Worm (Caenorhabditis elegans) whole organism, late embryonic: ENCODE results near the gene F28A10.7.

Experiments used
- C38D4.7 ChIP-seq: fragments of 200-800 bp; sonication (Bioruptor generic); optimal IDR thresholded peaks from 2 replicates; lab custom pipeline; 2018; ENCODE audit warnings: mild to moderate bottlenecking, missing genetic modification characterization, moderate library complexity, missing compliant biosample characterization
- K02D7.2 ChIP-seq: sonication (generic microtip); optimal IDR thresholded peaks from 2 replicates; lab custom pipeline; 2017; ENCODE audit warnings: mild to moderate bottlenecking, missing genetic modification characterization, missing compliant biosample characterization
- K09A11.1 ChIP-seq: sonication (generic microtip); optimal IDR thresholded peaks from 2 replicates; lab custom pipeline; 2017; ENCODE audit warnings: antibody characterized with exemption, mild to moderate bottlenecking, missing genetic modification characterization, missing compliant biosample characterization; ENCODE audit not compliant: insufficient read depth
- T23F11.4 ChIP-seq: fragments of 200-800 bp; sonication (Bioruptor generic); optimal IDR thresholded peaks from 2 replicates; lab custom pipeline; 2018; ENCODE audit warnings: mild to moderate bottlenecking, missing genetic modification characterization, missing compliant biosample characterization
- Y22D7AL.16 ChIP-seq: sonication (generic microtip); optimal IDR thresholded peaks from 2 replicates; lab custom pipeline; 2016; ENCODE audit warnings: missing genetic modification characterization, missing compliant biosample characterization
- ama-1 ChIP-seq: fragments of 150-350 bp; optimal IDR thresholded peaks from 2 replicates; lab custom pipeline; 2014
- ceh-14 ChIP-seq: sonication (generic microtip); optimal IDR thresholded peaks from 2 replicates; lab custom pipeline; 2016; ENCODE audit warnings: missing genotype, missing genetic modification characterization, missing compliant biosample characterization
- ceh-19 ChIP-seq: fragments of 200-800 bp; sonication (Bioruptor generic); optimal IDR thresholded peaks from 2 replicates; lab custom pipeline; 2018; ENCODE audit warnings: mild to moderate bottlenecking, missing genetic modification characterization, missing compliant biosample characterization
- ceh-24 ChIP-seq: sonication (generic microtip); optimal IDR thresholded peaks from 2 replicates; lab custom pipeline; 2016; ENCODE audit warnings: mild to moderate bottlenecking, missing genetic modification characterization, missing compliant biosample characterization
- ceh-31 ChIP-seq: sonication (generic microtip); optimal IDR thresholded peaks from 2 replicates; lab custom pipeline; 2016; ENCODE audit warnings: missing genetic modification characterization, missing compliant biosample characterization
- ceh-34 ChIP-seq: sonication (generic microtip); optimal IDR thresholded peaks from 2 replicates; lab custom pipeline; 2016; ENCODE audit warnings: mild to moderate bottlenecking, missing genetic modification characterization, missing compliant biosample characterization
- ceh-9 ChIP-seq: sonication (generic microtip); optimal IDR thresholded peaks from 2 replicates; lab custom pipeline; 2016; ENCODE audit warnings: mild to moderate bottlenecking, missing genetic modification characterization, inconsistent platforms, missing compliant biosample characterization
- che-1 ChIP-seq: sonication (generic microtip); optimal IDR thresholded peaks from 2 replicates; lab custom pipeline; 2016; ENCODE audit warnings: mild to moderate bottlenecking, missing genetic modification characterization, missing compliant biosample characterization
- dmd-4 ChIP-seq: sonication (generic microtip); optimal IDR thresholded peaks from 2 replicates; lab custom pipeline; 2016; ENCODE audit warnings: borderline replicate concordance, missing genetic modification characterization, missing compliant biosample characterization
- elt-4 ChIP-seq: sonication (generic microtip); optimal IDR thresholded peaks from 2 replicates; lab custom pipeline; 2016; ENCODE audit warnings: missing genetic modification characterization, missing compliant biosample characterization
- ets-4 ChIP-seq: sonication (generic microtip); optimal IDR thresholded peaks from 2 replicates; lab custom pipeline; 2016; ENCODE audit warnings: missing genetic modification characterization, missing compliant biosample characterization
- eyg-1 ChIP-seq: sonication (generic microtip); optimal IDR thresholded peaks from 2 replicates; lab custom pipeline; 2016; ENCODE audit warnings: missing genotype, missing genetic modification characterization, missing compliant biosample characterization
- gmeb-2 ChIP-seq: sonication (generic microtip); optimal IDR thresholded peaks from 2 replicates; lab custom pipeline; 2016; ENCODE audit warnings: missing genetic modification characterization, inconsistent platforms, missing compliant biosample characterization
- hlh-13 ChIP-seq: fragments of 200-800 bp; sonication (Bioruptor generic); optimal IDR thresholded peaks from 2 replicates; lab custom pipeline; 2018; ENCODE audit warnings: mild to moderate bottlenecking, missing genetic modification characterization, missing compliant biosample characterization
- hlh-15 ChIP-seq: sonication (generic microtip); optimal IDR thresholded peaks from 2 replicates; lab custom pipeline; 2016; ENCODE audit warnings: missing genetic modification characterization, missing compliant biosample characterization
- hlh-30 ChIP-seq: sonication (generic microtip); optimal IDR thresholded peaks from 2 replicates; lab custom pipeline; 2017; ENCODE audit warnings: antibody characterized with exemption, missing genetic modification characterization, missing compliant biosample characterization; ENCODE audit not compliant: insufficient read depth
- hlh-6 ChIP-seq: sonication (generic microtip); optimal IDR thresholded peaks from 2 replicates; lab custom pipeline; 2016; ENCODE audit warnings: missing genotype, missing genetic modification characterization, missing compliant biosample characterization
- hlh-8 ChIP-seq: sonication (generic microtip); optimal IDR thresholded peaks from 2 replicates; lab custom pipeline; 2016; ENCODE audit warnings: missing genotype, missing genetic modification characterization, missing compliant biosample characterization
- lin-11 ChIP-seq: fragments of 200-800 bp; sonication (Bioruptor generic); optimal IDR thresholded peaks from 2 replicates; lab custom pipeline; 2018; ENCODE audit warnings: mild to moderate bottlenecking, missing genetic modification characterization, missing compliant biosample characterization
- nfya-1 ChIP-seq: sonication (generic microtip); optimal IDR thresholded peaks from 2 replicates; lab custom pipeline; 2017; ENCODE audit warnings: missing genetic modification characterization, mild to moderate bottlenecking, missing compliant biosample characterization, antibody characterized with exemption, moderate library complexity
- nhr-11 ChIP-seq: fragments of 150-350 bp; optimal IDR thresholded peaks from 2 replicates; lab custom pipeline; 2014; ENCODE audit warnings: missing biosample characterization, missing genetic modification characterization
- nhr-232 ChIP-seq: sonication (generic microtip); optimal IDR thresholded peaks from 2 replicates; lab custom pipeline; 2016; ENCODE audit warnings: missing genetic modification characterization, missing compliant biosample characterization
- npax-4 ChIP-seq: sonication (generic microtip); optimal IDR thresholded peaks from 2 replicates; lab custom pipeline; 2016; ENCODE audit warnings: missing genetic modification characterization, missing compliant biosample characterization
- pag-3 ChIP-seq: sonication (generic microtip); optimal IDR thresholded peaks from 2 replicates; lab custom pipeline; 2016; ENCODE audit warnings: missing compliant biosample characterization, missing genetic modification characterization, borderline replicate concordance
- pqm-1 ChIP-seq: sonication (generic microtip); optimal IDR thresholded peaks from 2 replicates; lab custom pipeline; 2016; ENCODE audit warnings: missing genetic modification characterization, missing compliant biosample characterization
- ref-2 ChIP-seq: sonication (generic microtip); optimal IDR thresholded peaks from 2 replicates; lab custom pipeline; 2016; ENCODE audit warnings: missing genetic modification characterization, missing compliant biosample characterization
- sox-2 ChIP-seq: fragments of 200-800 bp; sonication (Bioruptor generic); IDR thresholded peaks from 2 replicates; pipeline ENCODE4 v1.3.6; 2022; ENCODE audit warnings: missing genetic modification reagents, missing genetic modification characterization, missing compliant biosample characterization
- syd-9 ChIP-seq: sonication (generic microtip); optimal IDR thresholded peaks from 2 replicates; lab custom pipeline; 2016; ENCODE audit warnings: mild to moderate bottlenecking, missing genetic modification characterization, moderate library complexity, missing compliant biosample characterization
- unc-42 ChIP-seq: sonication (generic microtip); optimal IDR thresholded peaks from 2 replicates; lab custom pipeline; 2016; ENCODE audit warnings: missing genotype, missing genetic modification characterization, missing compliant biosample characterization
- unc-55 ChIP-seq: sonication (generic microtip); optimal IDR thresholded peaks from 2 replicates; lab custom pipeline; 2017; ENCODE audit warnings: missing biosample characterization, missing genetic modification reagents, missing genetic modification characterization

Gene F28A10.7

DNA sequence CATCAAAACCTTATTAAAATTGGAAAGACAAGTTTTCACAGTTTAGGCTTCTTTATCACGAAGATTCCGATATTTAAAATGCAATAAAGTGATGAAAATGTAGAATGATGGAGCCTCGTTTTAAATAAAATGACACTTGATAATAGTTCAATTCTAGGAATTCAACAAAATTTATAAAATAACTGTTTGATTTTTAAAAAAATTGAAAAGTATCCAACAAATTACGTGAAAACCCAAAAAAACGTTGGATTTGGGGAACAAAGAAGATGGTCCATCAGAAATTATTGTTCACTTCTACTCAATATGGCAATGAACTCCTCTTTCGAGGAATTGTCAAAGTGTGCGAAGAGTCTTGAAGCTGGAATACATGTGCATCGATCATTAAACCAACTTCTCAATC lies 1.5 kb downstream of the F28A10.7 start, which contains the start of gene F28A10.4:
F28A10.4 (plus strand) TSS at position 301 of the 400 bp plus-strand sequence.
- TF ChIP-seq ceh-24 (tag; lab: Kevin White, UChicago) (no peak), hlh-6 (tag; lab: Kevin White, UChicago) (no peak), unc-55 (GFP tag; lab: Kevin White, UChicago) (no peak), T23F11.4 (GFP tag; lab: Kevin White, UChicago) (no peak), lin-11 (tag; lab: Kevin White, UChicago) (no peak), ama-1 (no peak), npax-4 (tag; lab: Kevin White, UChicago) (no peak), hlh-13 (no peak), gmeb-2 (tag; lab: Kevin White, UChicago) (no peak), ceh-31 (tag; lab: Kevin White, UChicago) (no peak), ceh-19 (no peak)

DNA sequence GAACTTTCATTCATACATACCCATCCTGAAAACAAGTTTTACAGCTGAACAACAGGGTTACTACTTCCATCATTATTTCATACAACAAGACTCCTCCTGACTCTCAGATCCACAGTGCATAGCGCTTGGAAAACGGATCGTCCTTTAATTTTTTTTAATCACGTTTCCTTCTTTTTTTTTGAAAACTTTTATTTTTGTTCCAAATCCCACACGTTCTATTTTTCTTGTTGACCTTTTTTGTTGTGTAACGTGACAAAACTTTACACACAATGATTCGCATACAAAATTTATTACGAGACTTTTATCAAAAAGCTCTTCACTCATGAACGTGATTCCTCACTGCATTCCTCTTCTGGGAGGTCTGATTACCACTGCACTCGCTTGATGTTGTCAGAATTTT lies 5.4 kb downstream of the F28A10.7 start, which contains the start of gene clc-33:
clc-33 (plus strand) TSS at position 301 of the 400 bp plus-strand sequence.
- no peak for TF ChIP-seq C38D4.7
- TF ChIP-seq elt-4 (tag; lab: Kevin White, UChicago) = no peak
- no peak for TF ChIP-seq T23F11.4 (GFP tag; lab: Kevin White, UChicago)
- TF ChIP-seq nhr-11 (tag; lab: Kevin White, UChicago) = no peak
- no peak for TF ChIP-seq nfya-1 (tag; lab: Kevin White, UChicago)
- no peak for TF ChIP-seq nhr-232 (tag; lab: Kevin White, UChicago)
- no peak for TF ChIP-seq ceh-14
- no peak for TF ChIP-seq ets-4 (tag; lab: Kevin White, UChicago)
- no peak for TF ChIP-seq pag-3 (tag; lab: Kevin White, UChicago)
- no peak for TF ChIP-seq sox-2 (GFP tag; lab: Robert Waterston, UW)
- TF ChIP-seq eyg-1 (tag; lab: Kevin White, UChicago) = no peak
- no peak for TF ChIP-seq ref-2
- TF ChIP-seq, all 69 proteins: peak for 0

DNA sequence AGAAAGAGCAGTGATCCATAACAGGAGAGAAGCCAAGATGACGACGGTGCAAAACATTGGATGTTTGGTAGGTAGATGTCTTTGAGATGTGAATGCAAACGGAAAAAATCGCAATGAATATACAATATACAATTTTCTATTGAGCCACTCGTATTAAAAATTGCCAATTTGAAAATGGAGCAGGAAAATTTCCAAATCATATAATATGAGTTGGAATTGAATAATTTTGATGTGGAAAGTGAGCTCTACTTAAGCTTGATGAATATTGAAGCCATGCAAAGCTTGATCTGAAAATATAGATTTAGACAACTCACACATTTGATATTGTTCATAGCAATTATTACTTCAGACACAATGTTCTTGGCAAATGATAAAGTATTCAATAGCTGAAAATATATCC lies 7.1 kb downstream of the F28A10.7 start, which contains the start of gene F28A10.8:
F28A10.8 (minus strand) TSS at position 101 of the 400 bp plus-strand sequence.
- TF ChIP-seq ama-1 (no peak), ceh-34 (tag; lab: Kevin White, UChicago) (no peak), dmd-4 (tag; lab: Kevin White, UChicago) (no peak)

DNA sequence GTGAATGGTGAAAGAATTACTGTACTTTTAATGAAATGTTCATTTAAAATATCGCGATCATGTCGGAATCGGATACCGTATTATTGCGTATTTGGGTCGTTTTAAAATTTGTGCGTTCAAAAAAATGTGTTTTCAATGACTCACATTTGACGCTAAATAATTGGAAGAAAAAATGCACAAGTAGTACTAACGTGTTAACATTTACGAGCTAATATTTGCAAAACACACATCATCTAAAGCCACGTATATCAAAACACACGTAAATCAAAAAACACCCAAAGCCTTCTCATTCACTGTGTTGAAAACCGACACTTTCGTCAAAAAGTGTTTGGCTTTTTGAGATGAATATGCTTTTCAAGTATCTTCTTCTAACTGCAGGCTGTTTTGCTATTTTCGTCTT lies 20.0 kb downstream of the F28A10.7 start, which contains the start of gene F28A10.1:
F28A10.1 (plus strand) TSS at position 301 of the 400 bp plus-strand sequence.
- TF ChIP-seq che-1 (tag; lab: Kevin White, UChicago) (no peak), T23F11.4 (GFP tag; lab: Kevin White, UChicago) (no peak), pag-3 (tag; lab: Kevin White, UChicago) (no peak), ceh-9 (tag; lab: Kevin White, UChicago) (no peak), unc-42 (tag; lab: Kevin White, UChicago) (no peak), K09A11.1 (tag; lab: Kevin White, UChicago) (no peak), pqm-1 (tag; lab: Kevin White, UChicago) (no peak), Y22D7AL.16 (tag; lab: Kevin White, UChicago) (no peak), eyg-1 (tag; lab: Kevin White, UChicago) (no peak), syd-9 (tag; lab: Kevin White, UChicago) (no peak), hlh-8 (no peak), hlh-15 (no peak), hlh-30 (tag; lab: Kevin White, UChicago) (no peak), nhr-11 (tag; lab: Kevin White, UChicago) (no peak), K02D7.2 (no peak)
- TF ChIP-seq, all 69 proteins: peak for 0
